Worm (Caenorhabditis elegans) whole organism, early embryonic: ENCODE results near the gene lipl-1.

Experiments used
- ama-1 ChIP-seq: fragments of 150-350 bp; optimal IDR thresholded peaks from 2 replicates; lab custom pipeline; 2014
- hmg-4 ChIP-seq: fragments of 200-800 bp; sonication (Bioruptor generic); optimal IDR thresholded peaks from 2 replicates; lab custom pipeline; 2018; ENCODE audit warnings: mild to moderate bottlenecking, missing genetic modification characterization, missing compliant biosample characterization
- scrt-1 ChIP-seq: fragments of 200-800 bp; sonication (Bioruptor generic); IDR thresholded peaks from 2 replicates; pipeline ENCODE4 v1.3.6; 2022; ENCODE audit warnings: missing genetic modification characterization, missing compliant biosample characterization
- tbx-37 ChIP-seq: fragments of 200-800 bp; sonication (Bioruptor generic); conservative IDR thresholded peaks from 2 replicates; pipeline ENCODE4 v1.3.6; 2022; ENCODE audit warnings: missing genetic modification reagents, missing genetic modification characterization, missing compliant biosample characterization
- tra-4 ChIP-seq: sonication (generic microtip); optimal IDR thresholded peaks from 2 replicates; lab custom pipeline; 2017; ENCODE audit warnings: missing genetic modification characterization, missing compliant biosample characterization

- TF ChIP-seq ama-1 (no peak), scrt-1 (GFP tag; lab: Robert Waterston, UW) (no peak), tbx-37 (GFP tag; lab: Robert Waterston, UW) (no peak), hmg-4 (no peak), tra-4 (no peak)
Observed at ce11 chrV:12907436-12907835, 12.3 kb upstream of the lipl-1 start.
